Fruit fly (Drosophila melanogaster): ENCODE data around the gene PsGEF.
A peak's percentile ranks its signal among the peaks of the same experiment; 100 is the strongest.

DNA sequence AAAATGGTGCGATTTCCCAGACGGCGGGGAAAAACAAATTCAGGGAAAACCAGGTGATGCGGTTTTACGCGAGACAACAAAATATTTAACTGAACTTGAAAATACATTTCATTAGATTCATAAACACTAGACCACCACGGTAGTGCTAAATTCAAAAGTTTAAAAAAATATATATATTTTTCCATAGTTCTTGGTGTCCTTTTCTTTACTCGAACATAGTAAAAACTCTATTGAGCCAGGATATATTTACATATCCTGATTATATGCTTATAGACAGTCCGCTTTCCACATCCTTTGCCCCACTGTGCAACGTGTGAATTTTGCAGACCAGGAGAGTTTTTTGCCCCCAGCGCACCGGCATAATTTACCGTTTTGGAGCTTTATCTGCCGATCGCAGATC is 22.1 kb downstream of the PsGEF start:
- TF ChIP-seq pad (GFP tag; optimal IDR thresholded peaks at IDR 0.05) (no peak), CG7045 (GFP tag; optimal IDR thresholded peaks at IDR 0.05) (no peak), bab1 (GFP tag; optimal IDR thresholded peaks at IDR 0.05) (peak; percentile 14), CG33017 (tag; optimal IDR thresholded peaks at IDR 0.05) (no peak), kay (GFP tag; ENCODE audit: borderline replicate concordance) (no peak), Clk (GFP tag; optimal IDR thresholded peaks at IDR 0.05) (no peak), CG1620 (GFP tag; optimal IDR thresholded peaks at IDR 0.05) (no peak), CG14711 (tag; optimal IDR thresholded peaks at IDR 0.05) (no peak), tj (GFP tag; optimal IDR thresholded peaks at IDR 0.05) (no peak), Mnt (GFP tag; optimal IDR thresholded peaks at IDR 0.05) (no peak), cnc (optimal IDR thresholded peaks at IDR 0.05) (no peak)
